Fruit fly (Drosophila melanogaster) ovary, adult (tissue): Measurements from ENCODE around the gene Kebab.

Source experiments
- CG17801 ChIP-seq: fragments of 200-800 bp; optimal IDR thresholded peaks from 2 replicates; lab custom pipeline; 2019; ENCODE audit warnings: missing biosample characterization, mild to moderate bottlenecking, missing genetic modification characterization, moderate library complexity; ENCODE audit not compliant: partially characterized antibody

Kebab gene

dm6 chr2L:2037165-2037550, 8.1 kb upstream of the Kebab start, which contains the start of gene lectin-22C:
lectin-22C (minus strand) TSS chr2L:2037265.
- no peak for TF ChIP-seq CG17801 (GFP tag; lab: Kevin White, UChicago)

dm6 chr2L:2037551-2038252, 7.6 kb upstream of the Kebab start:
- peak; percentile 14 for TF ChIP-seq CG17801 (GFP tag; lab: Kevin White, UChicago)

DNA sequence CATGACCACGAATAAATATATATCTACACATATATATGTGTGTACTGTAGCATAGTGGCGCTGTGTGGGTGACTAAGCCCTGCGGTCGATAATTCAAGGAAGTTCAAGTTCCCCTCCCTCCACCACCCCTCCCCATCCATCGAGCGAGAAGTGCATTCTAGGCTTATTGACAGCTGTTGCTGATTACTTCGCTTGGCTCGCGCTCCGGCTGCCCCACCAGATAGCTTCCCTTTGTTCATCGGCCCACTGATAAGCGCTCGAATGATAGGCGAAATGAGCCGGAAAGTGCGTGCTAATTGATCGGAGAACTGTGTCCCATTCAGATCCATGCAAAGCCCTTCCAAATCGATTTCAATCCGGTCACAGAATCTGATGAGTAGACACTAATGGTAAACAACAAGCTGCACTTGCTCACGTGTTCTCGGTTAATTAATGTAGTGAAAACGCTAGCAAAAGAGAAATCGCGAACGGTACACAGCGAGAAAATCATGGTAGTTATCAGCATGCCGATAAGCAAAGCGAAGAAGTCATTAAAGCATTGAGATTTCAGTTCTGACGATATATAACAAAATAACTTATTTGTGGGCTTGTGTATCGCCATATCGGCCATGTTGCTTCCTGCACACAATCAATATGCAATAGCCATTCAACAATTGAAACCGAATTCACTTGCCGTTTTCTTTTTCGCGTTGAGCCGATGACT, 6.9 kb upstream of the Kebab start:
- peak; percentile 33 for TF ChIP-seq CG17801 (GFP tag; lab: Kevin White, UChicago)

- TF ChIP-seq CG17801 (GFP tag; lab: Kevin White, UChicago): no peak
Measured at dm6 chr2L:2038956-2039263, 6.4 kb upstream of the Kebab start.

dm6 chr2L:2039458-2039857, 5.8 kb upstream of the Kebab start:
- no peak for TF ChIP-seq CG17801 (GFP tag; lab: Kevin White, UChicago)

- no peak for TF ChIP-seq CG17801 (GFP tag; lab: Kevin White, UChicago)
Measured at dm6 chr2L:2042072-2042471, 3.2 kb upstream of the Kebab start.

DNA sequence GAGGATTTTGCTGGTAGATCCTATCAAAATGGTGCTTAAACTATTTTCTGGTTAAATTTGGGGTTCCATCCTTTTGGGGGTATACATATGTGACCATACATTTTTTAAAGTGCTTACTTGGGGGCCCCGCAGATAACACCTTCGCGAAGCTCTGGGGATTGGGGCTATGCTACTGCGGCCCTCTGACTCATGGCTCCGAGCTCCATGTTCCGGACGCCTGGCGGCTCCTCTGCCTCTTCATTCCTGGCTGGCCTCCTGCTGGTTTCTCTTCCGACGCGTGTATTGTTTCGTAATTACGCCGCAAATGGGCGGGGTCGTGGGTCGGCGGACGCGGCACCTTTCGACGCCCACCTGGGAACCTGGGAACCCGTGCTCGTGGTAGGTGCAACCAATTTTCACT, 468 bp upstream of the Kebab start:
- TF ChIP-seq CG17801 (GFP tag; lab: Kevin White, UChicago): no peak

DNA sequence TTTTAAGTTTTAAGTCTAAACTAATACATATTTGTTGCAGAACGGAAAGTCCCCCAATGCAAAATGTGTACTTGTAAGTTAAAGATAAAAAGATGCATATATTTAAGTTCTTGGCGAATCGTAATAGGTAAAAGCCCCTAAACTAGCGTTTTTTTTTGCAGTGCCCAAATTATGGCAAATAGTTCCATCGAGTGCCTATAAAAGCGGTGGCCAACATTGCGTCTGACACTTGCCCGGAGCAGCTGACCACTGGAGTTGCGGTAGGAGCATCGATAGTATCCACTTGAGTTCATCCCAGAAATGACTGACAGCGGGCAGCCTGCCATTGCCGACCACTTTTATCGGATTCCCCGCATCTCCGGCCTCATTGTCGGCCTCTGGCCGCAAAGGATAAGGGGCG, 9.0 kb downstream of the Kebab start, which contains the start of gene Or22c:
TSS of gene Or22c (plus strand) at position 301 of the 400 bp plus-strand sequence.
- no peak for TF ChIP-seq CG17801 (GFP tag; lab: Kevin White, UChicago)

DNA sequence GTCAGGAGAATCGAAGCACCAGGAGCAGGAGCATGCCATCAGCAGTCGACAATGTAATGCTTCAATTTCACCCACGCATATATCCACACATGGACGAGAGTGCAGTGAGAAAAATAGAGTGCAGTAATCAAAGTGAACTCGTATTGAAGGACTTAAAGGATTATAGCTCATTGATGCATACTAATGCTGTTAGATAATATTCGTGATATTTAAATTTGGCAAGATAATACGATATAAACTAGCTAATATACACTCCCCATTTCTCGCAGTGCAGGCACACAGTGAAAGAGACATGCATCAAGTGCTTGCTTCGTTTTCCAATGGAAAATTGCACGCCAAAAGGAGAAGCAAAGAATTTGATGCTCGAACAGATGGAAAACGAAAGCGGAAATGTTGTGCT, 27.7 kb downstream of the Kebab start:
- TF ChIP-seq CG17801 (GFP tag; lab: Kevin White, UChicago): no peak

DNA sequence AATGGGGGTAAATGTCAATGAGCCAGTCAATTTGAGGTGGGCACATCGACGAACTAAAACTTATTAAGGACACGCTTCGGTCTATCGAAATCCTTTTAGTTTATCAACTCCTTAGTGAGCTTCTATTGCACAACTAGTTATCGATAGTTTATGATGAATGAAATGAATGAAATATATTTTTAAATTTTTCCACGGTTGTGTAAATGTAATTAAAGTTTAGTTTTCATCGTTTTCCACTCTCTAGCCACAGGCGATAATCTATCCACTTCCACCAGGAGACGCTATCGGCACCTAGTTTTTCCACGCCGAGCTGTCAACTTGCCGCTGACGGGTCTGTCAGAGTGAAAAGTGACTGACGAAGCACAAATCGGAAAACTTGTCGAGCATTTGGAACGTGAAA, 34.3 kb downstream of the Kebab start, which contains the start of gene CG12674:
TSS of gene CG12674 (plus strand) at position 301 of the 400 bp plus-strand sequence.
- TF ChIP-seq CG17801 (GFP tag; lab: Kevin White, UChicago): no peak

DNA sequence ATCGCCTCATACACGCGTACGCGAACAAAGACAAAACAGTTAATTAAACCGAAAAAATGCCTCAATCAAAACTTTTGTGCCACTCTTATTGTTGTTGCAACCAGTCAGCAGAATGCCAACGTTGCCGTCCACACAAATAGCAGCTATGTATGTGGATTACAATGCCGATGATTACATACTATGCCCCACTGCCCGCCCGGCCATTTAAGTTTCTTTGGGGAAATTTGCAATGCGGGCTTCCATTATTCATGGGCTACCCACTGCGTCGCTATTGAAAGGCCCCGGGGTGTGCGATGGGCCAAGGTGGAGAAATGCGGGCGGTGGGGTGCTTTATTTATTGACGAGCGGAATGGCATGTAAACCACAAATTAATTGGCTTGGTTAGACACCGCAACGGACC, 39.1 kb downstream of the Kebab start:
- no peak for TF ChIP-seq CG17801 (GFP tag; lab: Kevin White, UChicago)

DNA sequence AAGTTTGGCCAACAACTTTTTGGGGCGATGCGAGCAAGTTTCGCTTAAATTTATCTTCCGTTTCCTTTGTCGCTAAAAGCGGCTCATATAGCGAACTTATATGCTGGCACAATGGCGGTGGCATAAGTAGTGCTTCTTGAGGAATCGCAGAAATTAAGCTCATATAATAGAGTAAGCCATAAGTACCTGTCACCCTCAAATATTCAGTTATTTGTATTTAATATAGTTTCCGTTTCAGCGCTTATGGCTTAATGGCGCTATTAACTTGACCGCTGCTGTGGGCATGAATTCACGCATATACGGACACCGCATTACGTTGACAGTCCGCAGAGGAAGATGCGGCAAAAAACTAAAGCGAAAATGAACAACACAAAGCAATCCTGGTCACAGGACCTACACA, 44.9 kb downstream of the Kebab start:
- no peak for TF ChIP-seq CG17801 (GFP tag; lab: Kevin White, UChicago)
